Fruit fly (Drosophila melanogaster) whole organism, embryonic: ENCODE measurements around the gene CRIF.

ENCODE experiments used
- Antp ChIP-seq: fragments of 200-800 bp; sonication (Bioruptor generic); optimal IDR thresholded peaks from 3 replicates; lab custom pipeline; 2016; ENCODE audit warnings: missing biosample characterization, missing genetic modification characterization
- CG10147 ChIP-seq: fragments of 200-800 bp; sonication (Bioruptor generic); optimal IDR thresholded peaks from 2 replicates; lab custom pipeline; 2019; ENCODE audit warnings: missing biosample characterization, mild to moderate bottlenecking, missing genetic modification characterization, moderate library complexity
- CG13775 ChIP-seq: fragments of 200-800 bp; sonication (Bioruptor generic); optimal IDR thresholded peaks from 3 replicates; lab custom pipeline; 2017; ENCODE audit warnings: missing biosample characterization, mild to moderate bottlenecking, missing genetic modification characterization
- CG4854 ChIP-seq: fragments of 200-800 bp; sonication (Bioruptor generic); optimal IDR thresholded peaks from 2 replicates; lab custom pipeline; 2016; ENCODE audit warnings: missing biosample characterization, missing genetic modification characterization, inconsistent platforms
- HLH54F ChIP-seq: fragments of 200-800 bp; sonication (Bioruptor generic); optimal IDR thresholded peaks from 3 replicates; lab custom pipeline; 2016; ENCODE audit warnings: missing biosample characterization, missing genetic modification characterization
- HmgD ChIP-seq: fragments of 200-800 bp; sonication (Bioruptor generic); optimal IDR thresholded peaks from 3 replicates; lab custom pipeline; 2016; ENCODE audit warnings: missing biosample characterization, missing genetic modification characterization
- Nf-YC ChIP-seq: fragments of 200-800 bp; optimal IDR thresholded peaks from 3 replicates; lab custom pipeline; 2019; ENCODE audit warnings: missing biosample characterization, mild to moderate bottlenecking, missing genetic modification characterization, moderate library complexity
- Pdp1 ChIP-seq, 2 experiments: fragments of 200-800 bp; sonication (Bioruptor generic); optimal IDR thresholded peaks; 3 replicates each; lab custom pipeline; 2016; ENCODE audit warnings: missing biosample characterization in 2 of 2, missing genetic modification characterization in 2 of 2, mild to moderate bottlenecking in 1 of 2, moderate library complexity in 1 of 2
- hb ChIP-seq: fragments of 200-800 bp; sonication (Bioruptor generic); IDR thresholded peaks from 3 replicates; pipeline ENCODE4 v1.3.6; 2022; ENCODE audit warnings: missing biosample characterization, missing genetic modification characterization; ENCODE audit not compliant: partially characterized antibody

DNA sequence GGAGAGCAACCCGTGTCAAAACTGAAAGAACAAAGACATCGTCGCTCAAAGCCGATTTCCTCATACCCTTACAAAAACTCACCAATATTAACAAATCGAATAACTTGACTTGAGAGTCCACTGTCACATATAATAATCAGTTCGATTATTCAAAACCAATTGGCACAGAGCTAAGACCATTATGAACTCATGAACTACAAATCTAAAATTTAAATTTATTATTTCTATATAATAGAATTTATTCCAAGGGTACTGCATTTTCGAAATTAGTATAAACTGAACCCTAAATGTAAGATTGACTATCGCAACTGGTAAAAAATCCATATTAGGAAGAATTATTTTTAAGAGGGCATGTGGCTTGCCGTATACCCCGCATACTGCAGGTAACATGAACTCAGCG lies 13.3 kb upstream of the CRIF start:
- no peak for TF ChIP-seq HLH54F
- no peak for TF ChIP-seq Nf-YC
- no peak for TF ChIP-seq CG4854 (GFP tag; lab: Kevin White, UChicago)
- TF ChIP-seq CG10147 (GFP tag; lab: Kevin White, UChicago) = no peak
- no peak for TF ChIP-seq Pdp1 (GFP tag; optimal IDR thresholded peaks at IDR 0.05; lab: Kevin White, UChicago)
- no peak for TF ChIP-seq Antp (GFP tag; lab: Kevin White, UChicago)
- no peak for TF ChIP-seq HmgD (GFP tag; lab: Kevin White, UChicago)
- no peak for TF ChIP-seq CG13775
- no peak for TF ChIP-seq hb (GFP tag; lab: Robert Waterston, UW)
